Fruit fly (Drosophila melanogaster) whole organism, embryonic: ENCODE data around the gene Prp18.

Experiments
- Adf1 ChIP-seq: fragments of 200-800 bp; sonication (Bioruptor generic); IDR thresholded peaks from 2 replicates; pipeline ENCODE4 v1.3.6; 2022; ENCODE audit warnings: missing biosample characterization, missing genetic modification characterization
- Bdp1 ChIP-seq: fragments of 200-800 bp; sonication (Bioruptor generic); optimal IDR thresholded peaks from 3 replicates; lab custom pipeline; 2016; ENCODE audit warnings: missing biosample characterization, missing genetic modification characterization
- CG10431 ChIP-seq: fragments of 200-800 bp; sonication (Bioruptor generic); optimal IDR thresholded peaks from 3 replicates; lab custom pipeline; 2018; ENCODE audit warnings: missing biosample characterization, mild to moderate bottlenecking, missing genetic modification characterization
- CG13287 ChIP-seq: fragments of 200-800 bp; sonication (Bioruptor generic); IDR thresholded peaks from 2 replicates; pipeline ENCODE4 v1.3.6; 2022; ENCODE audit warnings: missing biosample characterization, missing genetic modification characterization; ENCODE audit not compliant: partially characterized antibody
- CG13424 ChIP-seq: fragments of 200-800 bp; sonication (Bioruptor generic); optimal IDR thresholded peaks from 2 replicates; lab custom pipeline; 2019; ENCODE audit warnings: missing biosample characterization, mild to moderate bottlenecking, missing genetic modification characterization, moderate library complexity
- CG13775 ChIP-seq: fragments of 200-800 bp; sonication (Bioruptor generic); optimal IDR thresholded peaks from 3 replicates; lab custom pipeline; 2017; ENCODE audit warnings: missing biosample characterization, mild to moderate bottlenecking, missing genetic modification characterization
- CG14710 ChIP-seq: fragments of 200-800 bp; sonication (Bioruptor generic); optimal IDR thresholded peaks from 3 replicates; lab custom pipeline; 2019; ENCODE audit warnings: missing biosample characterization, mild to moderate bottlenecking, missing genetic modification characterization, moderate library complexity
- CG16779 ChIP-seq: fragments of 200-800 bp; sonication (Bioruptor generic); IDR thresholded peaks from 2 replicates; pipeline ENCODE4 v1.3.6; 2022; ENCODE audit warnings: missing biosample characterization, missing genetic modification characterization
- CG17186 ChIP-seq: fragments of 200-800 bp; sonication (Bioruptor generic); optimal IDR thresholded peaks from 3 replicates; lab custom pipeline; 2017; ENCODE audit warnings: missing biosample characterization, missing genetic modification reagents, missing genetic modification characterization
- CG17385 ChIP-seq: fragments of 200-800 bp; sonication (Bioruptor generic); optimal IDR thresholded peaks from 3 replicates; lab custom pipeline; 2018; ENCODE audit warnings: missing biosample characterization, mild to moderate bottlenecking, missing genetic modification characterization
- CG17829 ChIP-seq: fragments of 200-800 bp; optimal IDR thresholded peaks from 2 replicates; lab custom pipeline; 2019; ENCODE audit warnings: missing biosample characterization, mild to moderate bottlenecking, missing genetic modification characterization, moderate library complexity
- CG18011 ChIP-seq: fragments of 200-800 bp; sonication (Bioruptor generic); optimal IDR thresholded peaks from 2 replicates; lab custom pipeline; 2017; ENCODE audit warnings: missing biosample characterization, missing genetic modification characterization, mild to moderate bottlenecking, moderate library complexity, missing genotype
- CG1832 ChIP-seq: fragments of 200-800 bp; sonication (Bioruptor generic); optimal IDR thresholded peaks from 2 replicates; lab custom pipeline; 2017; ENCODE audit warnings: missing biosample characterization, mild to moderate bottlenecking, missing genetic modification characterization, inconsistent platforms
- CG18599 ChIP-seq: fragments of 200-800 bp; sonication (Bioruptor generic); optimal IDR thresholded peaks from 3 replicates; lab custom pipeline; 2017; ENCODE audit warnings: missing biosample characterization, missing genetic modification characterization, mild to moderate bottlenecking, moderate library complexity, missing genetic modification reagents
- CG2116 ChIP-seq: fragments of 200-800 bp; sonication (Bioruptor generic); optimal IDR thresholded peaks from 3 replicates; lab custom pipeline; 2018; ENCODE audit warnings: missing biosample characterization, mild to moderate bottlenecking, missing genetic modification characterization
- CG30020 ChIP-seq: fragments of 200-800 bp; optimal IDR thresholded peaks from 2 replicates; lab custom pipeline; 2019; ENCODE audit warnings: missing biosample characterization, mild to moderate bottlenecking, missing genetic modification characterization, moderate library complexity
- CG3065 ChIP-seq: fragments of 200-800 bp; sonication (Bioruptor generic); optimal IDR thresholded peaks from 2 replicates; lab custom pipeline; 2016; ENCODE audit warnings: missing biosample characterization, missing genetic modification characterization
- CG31388 ChIP-seq: fragments of 200-800 bp; sonication (Bioruptor generic); optimal IDR thresholded peaks from 2 replicates; lab custom pipeline; 2016; ENCODE audit warnings: missing biosample characterization, missing genetic modification characterization
- CG3163 ChIP-seq: fragments of 200-800 bp; sonication (Bioruptor generic); optimal IDR thresholded peaks from 3 replicates; lab custom pipeline; 2016; ENCODE audit warnings: missing biosample characterization, missing genetic modification characterization
- CG32767 ChIP-seq: fragments of 200-800 bp; sonication (Bioruptor generic); IDR thresholded peaks from 2 replicates; pipeline ENCODE4 v1.3.6; 2022; ENCODE audit warnings: missing biosample characterization, missing genetic modification characterization
- CG4404 ChIP-seq: fragments of 200-800 bp; sonication (Bioruptor generic); IDR thresholded peaks from 2 replicates; pipeline ENCODE4 v1.3.6; 2022; ENCODE audit warnings: missing biosample characterization, missing genetic modification characterization
- CG4707 ChIP-seq: fragments of 200-800 bp; sonication (Bioruptor generic); optimal IDR thresholded peaks from 2 replicates; lab custom pipeline; 2018; ENCODE audit warnings: missing biosample characterization, mild to moderate bottlenecking, missing genetic modification characterization, moderate library complexity
- CG4730 ChIP-seq: fragments of 200-800 bp; sonication (Bioruptor generic); IDR thresholded peaks from 2 replicates; pipeline ENCODE4 v1.3.6; 2022; ENCODE audit warnings: missing biosample characterization, missing genetic modification characterization
- CG6683 ChIP-seq: fragments of 200-800 bp; sonication (Bioruptor generic); optimal IDR thresholded peaks from 2 replicates; lab custom pipeline; 2017; ENCODE audit warnings: missing biosample characterization, mild to moderate bottlenecking, missing genetic modification characterization, missing genetic modification reagents
- CG7357 ChIP-seq: fragments of 200-800 bp; sonication (Bioruptor generic); IDR thresholded peaks from 3 replicates; pipeline ENCODE4 v1.3.6; 2022; ENCODE audit warnings: missing biosample characterization, missing genetic modification characterization
- CG8281 ChIP-seq: fragments of 200-800 bp; sonication (Bioruptor generic); optimal IDR thresholded peaks from 2 replicates; lab custom pipeline; 2018; ENCODE audit warnings: missing biosample characterization, mild to moderate bottlenecking, missing genetic modification characterization, moderate library complexity
- CG9797 ChIP-seq: fragments of 200-800 bp; sonication (Bioruptor generic); optimal IDR thresholded peaks from 3 replicates; lab custom pipeline; 2018; ENCODE audit warnings: missing biosample characterization, mild to moderate bottlenecking, missing genetic modification characterization
- CTCF ChIP-seq: fragments of 200-800 bp; sonication (Bioruptor generic); optimal IDR thresholded peaks from 2 replicates; lab custom pipeline; 2017; ENCODE audit warnings: missing biosample characterization, mild to moderate bottlenecking, missing genetic modification characterization, moderate library complexity
- E2f1 ChIP-seq: fragments of 200-800 bp; sonication (Bioruptor generic); IDR thresholded peaks from 2 replicates; pipeline ENCODE4 v1.3.6; 2022; ENCODE audit warnings: missing biosample characterization, missing genetic modification characterization
- H2.0 ChIP-seq: fragments of 200-800 bp; sonication (Bioruptor generic); IDR thresholded peaks from 2 replicates; pipeline ENCODE4 v1.3.6; 2022; ENCODE audit warnings: missing biosample characterization, missing genetic modification characterization
- Hmx ChIP-seq: fragments of 200-800 bp; sonication (Bioruptor generic); optimal IDR thresholded peaks from 2 replicates; lab custom pipeline; 2016; ENCODE audit warnings: missing biosample characterization, missing genetic modification characterization
- Hr78 ChIP-seq, 2 experiments: fragments of 200-800 bp in 1 of 2; fragments of >200 bp in 1 of 2; sonication (Bioruptor generic) in 1 of 2; optimal IDR thresholded peaks; 2 replicates each; lab custom pipeline; 2017 to 2019; ENCODE audit warnings: missing biosample characterization in 2 of 2, missing genetic modification characterization in 2 of 2, mild to moderate bottlenecking in 1 of 2, moderate library complexity in 1 of 2
- Kr ChIP-seq: fragments of 200-800 bp; sonication (Bioruptor generic); optimal IDR thresholded peaks from 2 replicates; lab custom pipeline; 2017; ENCODE audit warnings: missing biosample characterization, mild to moderate bottlenecking, missing genetic modification characterization
- Nf-YA ChIP-seq: fragments of 200-800 bp; sonication (Bioruptor generic); IDR thresholded peaks from 2 replicates; pipeline ENCODE4 v1.3.6; 2022; ENCODE audit warnings: missing biosample characterization, missing genetic modification characterization
- Opbp ChIP-seq: fragments of 200-800 bp; sonication (Bioruptor generic); IDR thresholded peaks from 3 replicates; pipeline ENCODE4 v1.3.6; 2022; ENCODE audit warnings: missing biosample characterization, missing genetic modification characterization; ENCODE audit not compliant: partially characterized antibody
- Ssrp ChIP-seq: fragments of 200-800 bp; sonication (Bioruptor generic); optimal IDR thresholded peaks from 2 replicates; lab custom pipeline; 2018; ENCODE audit warnings: missing biosample characterization, mild to moderate bottlenecking, missing genetic modification characterization, moderate library complexity
- Tbp ChIP-seq: fragments of >200 bp; optimal IDR thresholded peaks from 2 replicates; lab custom pipeline; 2018; ENCODE audit warnings: missing biosample characterization, missing genetic modification characterization
- Trl ChIP-seq, 3 experiments: fragments of >200 bp in 2 of 3; fragments of 200-800 bp in 1 of 3; sonication (Bioruptor generic) in 1 of 3; optimal IDR thresholded peaks; 2 replicates in 1 of 3; 3 replicates in 2 of 3; lab custom pipeline; 2016 to 2017; ENCODE audit warnings: missing biosample characterization in 1 of 3, missing genetic modification characterization in 1 of 3
- az2 ChIP-seq: fragments of 200-800 bp; sonication (Bioruptor generic); optimal IDR thresholded peaks from 3 replicates; lab custom pipeline; 2016; ENCODE audit warnings: missing biosample characterization, missing genetic modification characterization
- da ChIP-seq: fragments of 200-800 bp; sonication (Bioruptor generic); optimal IDR thresholded peaks from 2 replicates; lab custom pipeline; 2016; ENCODE audit warnings: missing biosample characterization, missing genetic modification characterization
- ind ChIP-seq: fragments of 200-800 bp; sonication (Bioruptor generic); optimal IDR thresholded peaks from 3 replicates; lab custom pipeline; 2016; ENCODE audit warnings: missing biosample characterization, missing genetic modification characterization
- kay ChIP-seq: fragments of 200-800 bp; sonication (Bioruptor generic); optimal IDR thresholded peaks from 2 replicates; lab custom pipeline; 2016; ENCODE audit warnings: missing biosample characterization, missing genetic modification characterization
- lov ChIP-seq, 2 experiments: fragments of 200-800 bp in 1 of 2; fragments of >200 bp in 1 of 2; sonication (Bioruptor generic) in 1 of 2; IDR thresholded peaks in 1 of 2; optimal IDR thresholded peaks in 1 of 2; 2 replicates in 1 of 2; 3 replicates in 1 of 2; pipeline versions ENCODE4 v1.3.6 to Lab custom; 2017 to 2022; ENCODE audit warnings: missing biosample characterization in 1 of 2, missing genetic modification characterization in 1 of 2
- nau ChIP-seq: fragments of 200-800 bp; sonication (Bioruptor generic); optimal IDR thresholded peaks from 3 replicates; lab custom pipeline; 2017; ENCODE audit warnings: missing biosample characterization, mild to moderate bottlenecking, missing genetic modification characterization, missing genetic modification reagents
- nerfin-2 ChIP-seq: fragments of 200-800 bp; sonication (Bioruptor generic); IDR thresholded peaks from 2 replicates; pipeline ENCODE4 v1.3.6; 2022; ENCODE audit warnings: missing biosample characterization, missing genetic modification characterization; ENCODE audit not compliant: partially characterized antibody
- oc ChIP-seq: fragments of 200-800 bp; sonication (Bioruptor generic); optimal IDR thresholded peaks from 2 replicates; lab custom pipeline; 2018; ENCODE audit warnings: missing biosample characterization, mild to moderate bottlenecking, missing genetic modification characterization, moderate library complexity
- slbo ChIP-seq: fragments of 200-800 bp; sonication (Bioruptor generic); IDR thresholded peaks from 2 replicates; pipeline ENCODE4 v1.3.6; 2022; ENCODE audit warnings: missing biosample characterization, missing genetic modification characterization
- slp2 ChIP-seq: fragments of 200-800 bp; sonication (Bioruptor generic); optimal IDR thresholded peaks from 2 replicates; lab custom pipeline; 2016; ENCODE audit warnings: missing biosample characterization, missing genetic modification characterization
- wek ChIP-seq: fragments of 200-800 bp; sonication (Bioruptor generic); optimal IDR thresholded peaks from 3 replicates; lab custom pipeline; 2018; ENCODE audit warnings: missing biosample characterization, mild to moderate bottlenecking, missing genetic modification characterization, moderate library complexity

The Prp18 gene

DNA sequence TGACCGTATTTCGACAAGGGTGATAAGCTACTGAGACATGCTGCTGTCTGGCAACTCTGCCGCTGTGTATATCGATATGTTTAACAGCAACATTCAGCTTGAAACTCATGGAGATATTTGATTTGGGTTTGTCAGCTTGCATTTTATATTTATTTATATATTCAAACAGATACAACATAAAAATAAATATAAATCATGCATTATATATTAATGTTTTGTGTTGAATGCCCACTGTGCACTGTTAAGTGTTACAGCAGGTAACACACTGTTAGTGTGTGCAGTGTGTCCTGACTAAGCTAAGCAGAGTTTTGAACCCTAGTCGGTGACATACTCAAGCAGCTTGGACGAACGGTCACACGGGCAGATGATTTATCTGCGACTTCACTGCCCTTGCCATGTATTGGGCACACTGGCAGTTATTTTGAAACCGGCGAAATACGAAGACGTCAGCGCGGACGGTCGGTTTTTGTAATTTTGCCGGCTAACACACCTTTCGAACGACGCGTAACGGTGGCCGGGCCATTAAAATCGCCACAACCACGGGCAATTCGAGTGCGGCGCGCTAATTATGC lies 47.4 kb downstream of the Prp18 start, which contains the start of the genes snRNP-U1-C and gukh (continued):
- TF ChIP-seq CG3163 (GFP tag; lab: Kevin White, UChicago) (no peak), slp2 (no peak), Ssrp (tag; lab: Kevin White, UChicago) (peak; percentile 59), CG6683 (peak; percentile 58), CG14710 (tag; lab: Kevin White, UChicago) (peak; percentile 88), CG17186 (GFP tag; lab: Kevin White, UChicago) (peak; percentile 9), CG17829 (peak; percentile 92), H2.0 (peak; percentile 85), CG1832 (GFP tag; lab: Kevin White, UChicago) (no peak), CG16779 (GFP tag; lab: Robert Waterston, UW) (peak; percentile 79), CG17385 (GFP tag; lab: Kevin White, UChicago) (peak; percentile 67), CG31388 (no peak), slbo (GFP tag; lab: Robert Waterston, UW) (peak; percentile 95), CG4404 (GFP tag; lab: Robert Waterston, UW) (peak; percentile 70), CG13775 (GFP tag; lab: Kevin White, UChicago) (peak; percentile 84), CG10431 (GFP tag; lab: Kevin White, UChicago) (peak; percentile 0), CG18011 (peak; percentile 75), az2 (GFP tag; lab: Kevin White, UChicago) (peak; percentile 81), CG18599 (GFP tag; lab: Kevin White, UChicago) (peak; percentile 85), CTCF (GFP tag; lab: Kevin White, UChicago) (peak; percentile 41), CG4707 (GFP tag; lab: Kevin White, UChicago) (peak; percentile 98), Trl (optimal IDR thresholded peaks at IDR 0.05; lab: Kevin White, UChicago) (no peak), Trl (GFP tag; optimal IDR thresholded peaks at IDR 0.05; lab: Kevin White, UChicago) (no peak), CG32767 (peak; percentile 82), Opbp (GFP tag; lab: Robert Waterston, UW) (peak; percentile 57; the same call in 2 of the 3 replicates), da (GFP tag; lab: Kevin White, UChicago) (no peak), CG7357 (GFP tag; lab: Robert Waterston, UW) (peak; percentile 50; the same call in 2 of the 3 replicates), nerfin-2 (GFP tag; lab: Robert Waterston, UW) (0 out of 2 replicates have a peak, but pooled peaks have one; percentile 29), CG9797 (peak; percentile 99), lov (optimal IDR thresholded peaks at IDR 0.05; lab: Kevin White, UChicago) (no peak), lov (GFP tag; IDR thresholded peaks at IDR 0.05; lab: Robert Waterston, UW) (0 out of 3 replicates have a peak, but pooled peaks have one; percentile 32), E2f1 (peak; percentile 78), CG13424 (tag; lab: Kevin White, UChicago) (peak; percentile 88), oc (tag; lab: Kevin White, UChicago) (peak; percentile 75), CG13287 (GFP tag; lab: Robert Waterston, UW) (peak; percentile 88), CG30020 (tag; lab: Kevin White, UChicago) (peak; percentile 66), ind (GFP tag; lab: Kevin White, UChicago) (peak; percentile 79), CG8281 (tag; lab: Kevin White, UChicago) (peak; percentile 10), Tbp (GFP tag; lab: Kevin White, UChicago) (no peak), Kr (no peak), CG3065 (GFP tag; lab: Kevin White, UChicago) (peak; percentile 79), CG2116 (GFP tag; lab: Kevin White, UChicago) (peak; percentile 85), Hr78 (GFP tag; optimal IDR thresholded peaks at IDR 0.05; lab: Kevin White, UChicago) (no peak), Adf1 (GFP tag; lab: Robert Waterston, UW) (peak; percentile 84), CG4730 (peak; percentile 73; the same call in 1 of the 2 replicates), Bdp1 (GFP tag; lab: Kevin White, UChicago) (no peak), wek (peak; percentile 27), nau (GFP tag; lab: Kevin White, UChicago) (peak; percentile 35), kay (GFP tag; lab: Kevin White, UChicago) (peak; percentile 47), Hmx (no peak), Nf-YA (GFP tag; lab: Robert Waterston, UW) (peak; percentile 21; the same call in 1 of the 2 replicates)
- TF ChIP-seq, all 482 proteins: peak for 388
